Fruit fly (Drosophila melanogaster) whole organism, prepupa: ENCODE data around the gene asf1.

Experiments
- Blimp-1 ChIP-seq: fragments of 200-800 bp; sonication (Bioruptor generic); optimal IDR thresholded peaks from 3 replicates; lab custom pipeline; 2017; ENCODE audit warnings: missing biosample characterization, missing genetic modification characterization, mild to moderate bottlenecking, moderate library complexity, missing genetic modification reagents
- CG10631 ChIP-seq: fragments of 200-800 bp; sonication (Bioruptor generic); optimal IDR thresholded peaks from 2 replicates; lab custom pipeline; 2016; ENCODE audit warnings: missing biosample characterization, missing genetic modification characterization
- CG10669 ChIP-seq: fragments of 200-800 bp; sonication (Bioruptor generic); optimal IDR thresholded peaks from 3 replicates; lab custom pipeline; 2018; ENCODE audit warnings: missing biosample characterization, mild to moderate bottlenecking, missing genetic modification characterization, moderate library complexity
- CG11294 ChIP-seq: fragments of 200-800 bp; sonication (Bioruptor generic); IDR thresholded peaks from 2 replicates; pipeline ENCODE4 v1.3.6; 2022; ENCODE audit warnings: missing biosample characterization, missing genetic modification characterization
- CG11762 ChIP-seq: fragments of 200-800 bp; sonication (Bioruptor generic); optimal IDR thresholded peaks from 3 replicates; lab custom pipeline; 2016; ENCODE audit warnings: missing biosample characterization, missing genetic modification characterization; ENCODE audit not compliant: insufficient read depth
- CG11902 ChIP-seq: fragments of 200-800 bp; sonication (Bioruptor generic); optimal IDR thresholded peaks from 3 replicates; lab custom pipeline; 2016; ENCODE audit warnings: missing biosample characterization, missing genetic modification characterization
- CG1621 ChIP-seq: fragments of 200-800 bp; sonication (Bioruptor generic); optimal IDR thresholded peaks from 3 replicates; lab custom pipeline; 2018; ENCODE audit warnings: missing biosample characterization, mild to moderate bottlenecking, missing genetic modification characterization
- CG16779 ChIP-seq: fragments of 200-800 bp; sonication (Bioruptor generic); optimal IDR thresholded peaks from 3 replicates; lab custom pipeline; 2017; ENCODE audit warnings: missing biosample characterization, mild to moderate bottlenecking, missing genetic modification characterization
- CG3032 ChIP-seq: fragments of 200-800 bp; optimal IDR thresholded peaks from 2 replicates; lab custom pipeline; 2019; ENCODE audit warnings: missing biosample characterization, mild to moderate bottlenecking, missing genetic modification characterization, moderate library complexity
- CG31627 ChIP-seq: fragments of 200-800 bp; sonication (Bioruptor generic); optimal IDR thresholded peaks from 3 replicates; lab custom pipeline; 2016; ENCODE audit warnings: missing biosample characterization, missing genetic modification characterization
- CG32006 ChIP-seq: fragments of 200-800 bp; sonication (Bioruptor generic); optimal IDR thresholded peaks from 3 replicates; lab custom pipeline; 2017; ENCODE audit warnings: missing biosample characterization, mild to moderate bottlenecking, missing genetic modification characterization
- CG34406 ChIP-seq: fragments of 200-800 bp; sonication (Bioruptor generic); optimal IDR thresholded peaks from 3 replicates; lab custom pipeline; 2016; ENCODE audit warnings: missing biosample characterization, missing genetic modification characterization
- CG3919 ChIP-seq: fragments of 200-800 bp; sonication (Bioruptor generic); optimal IDR thresholded peaks from 3 replicates; lab custom pipeline; 2016; ENCODE audit warnings: missing biosample characterization, missing genetic modification characterization
- CG4318 ChIP-seq: fragments of 200-800 bp; sonication (Bioruptor generic); optimal IDR thresholded peaks from 3 replicates; lab custom pipeline; 2017; ENCODE audit warnings: missing biosample characterization, mild to moderate bottlenecking, missing genetic modification characterization
- CG6163 ChIP-seq: fragments of 200-800 bp; sonication (Bioruptor generic); IDR thresholded peaks from 3 replicates; pipeline ENCODE4 v1.3.6; 2022; ENCODE audit warnings: missing biosample characterization, missing genetic modification characterization
- CG6276 ChIP-seq: fragments of 200-800 bp; sonication (Bioruptor generic); optimal IDR thresholded peaks from 2 replicates; lab custom pipeline; 2017; ENCODE audit warnings: missing biosample characterization, mild to moderate bottlenecking, missing genetic modification characterization
- CG6792 ChIP-seq: fragments of 200-800 bp; sonication (Bioruptor generic); optimal IDR thresholded peaks from 3 replicates; lab custom pipeline; 2016; ENCODE audit warnings: missing biosample characterization, missing genetic modification characterization
- CG6854 ChIP-seq: fragments of 200-800 bp; sonication (Bioruptor generic); optimal IDR thresholded peaks from 2 replicates; lab custom pipeline; 2017; ENCODE audit warnings: missing biosample characterization, mild to moderate bottlenecking, missing genetic modification characterization
- CG7368 ChIP-seq: fragments of 200-800 bp; sonication (Bioruptor generic); optimal IDR thresholded peaks from 3 replicates; lab custom pipeline; 2016; ENCODE audit warnings: missing biosample characterization, missing genetic modification characterization
- CG8119 ChIP-seq: fragments of 200-800 bp; sonication (Bioruptor generic); IDR thresholded peaks from 3 replicates; pipeline ENCODE4 v1.3.6; 2022; ENCODE audit warnings: missing biosample characterization, missing genetic modification characterization
- CG8632 ChIP-seq: fragments of 200-800 bp; sonication (Bioruptor generic); optimal IDR thresholded peaks from 3 replicates; lab custom pipeline; 2016; ENCODE audit warnings: missing biosample characterization, missing genetic modification characterization
- CG9139 ChIP-seq: fragments of 200-800 bp; sonication (Bioruptor generic); optimal IDR thresholded peaks from 3 replicates; lab custom pipeline; 2017; ENCODE audit warnings: missing biosample characterization, mild to moderate bottlenecking, missing genetic modification characterization
- Eip75B ChIP-seq: fragments of 200-800 bp; sonication (Bioruptor generic); optimal IDR thresholded peaks from 3 replicates; lab custom pipeline; 2016; ENCODE audit warnings: missing biosample characterization, missing genetic modification characterization
- Eip78C ChIP-seq: fragments of 200-800 bp; sonication (Bioruptor generic); peaks from one replicate; lab custom pipeline; 2016; ENCODE audit warnings: missing biosample characterization, missing genetic modification characterization
- Eip93F ChIP-seq: fragments of 200-800 bp; sonication (Bioruptor generic); optimal IDR thresholded peaks from 2 replicates; lab custom pipeline; 2016; ENCODE audit warnings: missing biosample characterization, mild to moderate bottlenecking, missing genetic modification characterization
- Ets21C ChIP-seq: fragments of 200-800 bp; sonication (Bioruptor generic); optimal IDR thresholded peaks from 3 replicates; lab custom pipeline; 2016; ENCODE audit warnings: missing biosample characterization, missing genetic modification characterization
- Ets96B ChIP-seq: fragments of 200-800 bp; optimal IDR thresholded peaks from 2 replicates; lab custom pipeline; 2019; ENCODE audit warnings: missing biosample characterization, mild to moderate bottlenecking, missing genetic modification characterization, moderate library complexity
- Gug ChIP-seq: fragments of 200-800 bp; sonication (Bioruptor generic); IDR thresholded peaks from 2 replicates; pipeline ENCODE4 v1.3.6; 2022; ENCODE audit warnings: missing biosample characterization, missing genetic modification characterization
- Hr38 ChIP-seq: sonication (Bioruptor generic); optimal IDR thresholded peaks from 2 replicates; lab custom pipeline; 2016; ENCODE audit warnings: missing biosample characterization, missing genetic modification characterization
- Hr4 ChIP-seq: fragments of 200-800 bp; sonication (Bioruptor generic); optimal IDR thresholded peaks from 3 replicates; lab custom pipeline; 2016; ENCODE audit warnings: missing biosample characterization, missing genetic modification characterization
- Lpt ChIP-seq: fragments of 200-800 bp; sonication (Bioruptor generic); optimal IDR thresholded peaks from 3 replicates; lab custom pipeline; 2016; ENCODE audit warnings: missing biosample characterization, missing genetic modification characterization
- Met ChIP-seq: fragments of 200-800 bp; sonication (Bioruptor generic); optimal IDR thresholded peaks from 3 replicates; lab custom pipeline; 2016; ENCODE audit warnings: missing biosample characterization, missing genetic modification characterization
- OdsH ChIP-seq: fragments of 200-800 bp; sonication (Bioruptor generic); optimal IDR thresholded peaks from 3 replicates; lab custom pipeline; 2016; ENCODE audit warnings: missing biosample characterization, missing genetic modification characterization
- Sox102F ChIP-seq: fragments of 200-800 bp; sonication (Bioruptor generic); optimal IDR thresholded peaks from 2 replicates; lab custom pipeline; 2016; ENCODE audit warnings: missing biosample characterization, mild to moderate bottlenecking, missing genetic modification characterization
- Sox14 ChIP-seq: fragments of 200-800 bp; sonication (Bioruptor generic); optimal IDR thresholded peaks from 3 replicates; lab custom pipeline; 2016; ENCODE audit warnings: missing biosample characterization, missing genetic modification characterization
- Sox15 ChIP-seq: fragments of 200-800 bp; sonication (Bioruptor generic); optimal IDR thresholded peaks from 3 replicates; lab custom pipeline; 2016; ENCODE audit warnings: missing biosample characterization, missing genetic modification characterization
- acj6 ChIP-seq: fragments of 200-800 bp; sonication (Bioruptor generic); optimal IDR thresholded peaks from 3 replicates; lab custom pipeline; 2016; ENCODE audit warnings: missing biosample characterization, missing genetic modification characterization
- cyc ChIP-seq: fragments of 200-800 bp; sonication (Bioruptor generic); optimal IDR thresholded peaks from 3 replicates; lab custom pipeline; 2016; ENCODE audit warnings: missing biosample characterization, missing genetic modification characterization
- dac ChIP-seq: fragments of 200-800 bp; sonication (Bioruptor generic); optimal IDR thresholded peaks from 2 replicates; lab custom pipeline; 2017; ENCODE audit warnings: missing biosample characterization, mild to moderate bottlenecking, missing genetic modification characterization
- dsx ChIP-seq: fragments of 200-800 bp; optimal IDR thresholded peaks from 3 replicates; lab custom pipeline; 2019; ENCODE audit warnings: missing biosample characterization, mild to moderate bottlenecking, missing genetic modification characterization, moderate library complexity; ENCODE audit not compliant: poor library complexity, severe bottlenecking
- eg ChIP-seq: fragments of 200-800 bp; sonication (Bioruptor generic); IDR thresholded peaks from 3 replicates; pipeline ENCODE4 v1.3.6; 2022; ENCODE audit warnings: missing biosample characterization, missing genetic modification characterization
- esn ChIP-seq: fragments of 200-800 bp; sonication (Bioruptor generic); optimal IDR thresholded peaks from 2 replicates; lab custom pipeline; 2016; ENCODE audit warnings: missing biosample characterization, mild to moderate bottlenecking, missing genetic modification characterization, moderate library complexity
- fd59A ChIP-seq: fragments of 200-800 bp; sonication (Bioruptor generic); optimal IDR thresholded peaks from 2 replicates; lab custom pipeline; 2017; ENCODE audit warnings: missing biosample characterization, mild to moderate bottlenecking, missing genetic modification characterization, missing genetic modification reagents
- fd85E ChIP-seq: fragments of 200-800 bp; sonication (Bioruptor generic); optimal IDR thresholded peaks from 3 replicates; lab custom pipeline; 2016; ENCODE audit warnings: missing biosample characterization, missing genetic modification characterization
- fkh ChIP-seq: fragments of 200-800 bp; sonication (Bioruptor generic); optimal IDR thresholded peaks from 3 replicates; lab custom pipeline; 2017; ENCODE audit warnings: missing biosample characterization, mild to moderate bottlenecking, missing genetic modification characterization, moderate library complexity
- net ChIP-seq: fragments of 200-800 bp; sonication (Bioruptor generic); optimal IDR thresholded peaks from 3 replicates; lab custom pipeline; 2016; ENCODE audit warnings: missing biosample characterization, missing genetic modification characterization
- salr ChIP-seq, 2 experiments: fragments of 200-800 bp; sonication (Bioruptor generic); optimal IDR thresholded peaks; 3 replicates each; lab custom pipeline; 2016 to 2018; ENCODE audit warnings: missing biosample characterization in 2 of 2, missing genetic modification characterization in 2 of 2, mild to moderate bottlenecking in 1 of 2
- spab ChIP-seq: fragments of 200-800 bp; sonication (Bioruptor generic); optimal IDR thresholded peaks from 2 replicates; lab custom pipeline; 2017; ENCODE audit warnings: missing biosample characterization, mild to moderate bottlenecking, missing genetic modification characterization, missing genetic modification reagents
- ss ChIP-seq, 2 experiments: fragments of 200-800 bp; sonication (Bioruptor generic); optimal IDR thresholded peaks; 2 replicates in 1 of 2; 3 replicates in 1 of 2; lab custom pipeline; 2017 to 2018; ENCODE audit warnings: mild to moderate bottlenecking in 2 of 2, missing biosample characterization in 2 of 2, missing genetic modification characterization in 2 of 2, moderate library complexity in 1 of 2
- svp ChIP-seq: fragments of 200-800 bp; sonication (Bioruptor generic); peaks from one replicate; lab custom pipeline; 2016; ENCODE audit warnings: missing biosample characterization, missing genetic modification characterization
- topi ChIP-seq: fragments of 200-800 bp; sonication (Bioruptor generic); optimal IDR thresholded peaks from 3 replicates; lab custom pipeline; 2016; ENCODE audit warnings: missing biosample characterization, missing genetic modification characterization
- vri ChIP-seq: fragments of 200-800 bp; sonication (Bioruptor generic); optimal IDR thresholded peaks from 3 replicates; lab custom pipeline; 2016; ENCODE audit warnings: missing biosample characterization, mild to moderate bottlenecking, missing genetic modification characterization

Gene asf1

dm6 chr3L:19612172-19612571, 6.5 kb upstream of the asf1 start, which contains the start of the genes Lon and PIG-F:
Gene Lon, minus strand, starts transcription at chr3L:19612199.
Gene PIG-F, plus strand, starts transcription at chr3L:19612455.
- TF ChIP-seq Sox102F = peak; percentile 99
- TF ChIP-seq CG8632 (GFP tag; lab: Kevin White, UChicago) = peak; percentile 99
- peak; percentile 96 for TF ChIP-seq fd85E (GFP tag; lab: Kevin White, UChicago)
- TF ChIP-seq ss (GFP tag; optimal IDR thresholded peaks at IDR 0.05; lab: Kevin White, UChicago) = peak; percentile 98 to 99
- TF ChIP-seq Eip93F (GFP tag; lab: Kevin White, UChicago) = peak; percentile 94
- peak; percentile 98 for TF ChIP-seq fkh (GFP tag; lab: Kevin White, UChicago)
- peak; percentile 98 for TF ChIP-seq spab (GFP tag; lab: Kevin White, UChicago)
- TF ChIP-seq CG10669 (GFP tag; lab: Kevin White, UChicago) = peak; percentile 99
- TF ChIP-seq CG11902 (GFP tag; lab: Kevin White, UChicago) = peak; percentile 98
- peak; percentile 99 for TF ChIP-seq CG31627 (GFP tag; lab: Kevin White, UChicago)
- peak; percentile 99 for TF ChIP-seq cyc
- peak; percentile 98 for TF ChIP-seq CG7368 (GFP tag; lab: Kevin White, UChicago)
- peak; percentile 97 for TF ChIP-seq CG6276 (GFP tag; lab: Kevin White, UChicago)
- peak; percentile 99 for TF ChIP-seq OdsH
- TF ChIP-seq CG6854 (GFP tag; lab: Kevin White, UChicago) = peak; percentile 98
- TF ChIP-seq CG10631 = peak; percentile 99
- TF ChIP-seq Blimp-1 (GFP tag; lab: Kevin White, UChicago) = peak; percentile 95
- TF ChIP-seq CG16779 (tag; lab: Kevin White, UChicago) = peak; percentile 97
- peak; percentile 98 for TF ChIP-seq vri (GFP tag; lab: Kevin White, UChicago)
- peak; percentile 98 for TF ChIP-seq Lpt (GFP tag; lab: Kevin White, UChicago)
- peak; percentile 89 for TF ChIP-seq Hr38 (GFP tag; lab: Kevin White, UChicago)
- peak; percentile 99 for TF ChIP-seq Sox15 (GFP tag; lab: Kevin White, UChicago)
- TF ChIP-seq net (GFP tag; lab: Kevin White, UChicago) = peak; percentile 99
- peak; percentile 97 for TF ChIP-seq CG11294 (GFP tag; lab: Robert Waterston, UW)
- TF ChIP-seq esn (GFP tag; lab: Kevin White, UChicago) = peak; percentile 99
- peak; percentile 98 for TF ChIP-seq CG6163
- TF ChIP-seq salr (GFP tag; optimal IDR thresholded peaks at IDR 0.05; lab: Kevin White, UChicago) = peak; percentile 96 to 99
- TF ChIP-seq CG6792 (GFP tag; lab: Kevin White, UChicago) = peak; percentile 99
- peak; percentile 99 for TF ChIP-seq acj6 (GFP tag; lab: Kevin White, UChicago)
- peak; percentile 99 for TF ChIP-seq CG4318 (GFP tag; lab: Kevin White, UChicago)
- TF ChIP-seq CG1621 (tag; lab: Kevin White, UChicago) = peak; percentile 95
- TF ChIP-seq Ets96B (tag; lab: Kevin White, UChicago) = peak; percentile 99
- TF ChIP-seq CG11762 (GFP tag; lab: Kevin White, UChicago) = peak; percentile 99
- TF ChIP-seq eg (GFP tag; lab: Robert Waterston, UW) = peak; percentile 97; the same call in 2 of the 3 replicates
- TF ChIP-seq CG9139 (GFP tag; lab: Kevin White, UChicago) = peak; percentile 97
- peak; percentile 100 for TF ChIP-seq svp (GFP tag; lab: Kevin White, UChicago)
- TF ChIP-seq fd59A (GFP tag; lab: Kevin White, UChicago) = peak; percentile 99
- TF ChIP-seq CG8119 (GFP tag; lab: Robert Waterston, UW) = peak; percentile 98
- peak; percentile 99 for TF ChIP-seq CG34406 (GFP tag; lab: Kevin White, UChicago)
- TF ChIP-seq CG3032 (tag; lab: Kevin White, UChicago) = peak; percentile 99
- peak; percentile 99 for TF ChIP-seq topi (GFP tag; lab: Kevin White, UChicago)
- peak; percentile 99 for TF ChIP-seq CG3919 (GFP tag; lab: Kevin White, UChicago)
- peak; percentile 96 for TF ChIP-seq dsx (GFP tag; lab: Kevin White, UChicago)
- peak; percentile 99 for TF ChIP-seq Eip75B (GFP tag; lab: Kevin White, UChicago)
- peak; percentile 99 for TF ChIP-seq Sox14 (GFP tag; lab: Kevin White, UChicago)
- peak; percentile 99 for TF ChIP-seq Met
- TF ChIP-seq Eip78C (GFP tag; lab: Kevin White, UChicago) = peak; percentile 100
- TF ChIP-seq Hr4 = peak; percentile 99
- peak; percentile 99 for TF ChIP-seq CG32006 (GFP tag; lab: Kevin White, UChicago)
- TF ChIP-seq dac (GFP tag; lab: Kevin White, UChicago) = peak; percentile 98
- peak; percentile 99 for TF ChIP-seq Ets21C (GFP tag; lab: Kevin White, UChicago)
- peak; percentile 97 for TF ChIP-seq Gug
